Worm (Caenorhabditis elegans): Measurements from ENCODE around the gene ape-1.

- TF ChIP-seq unc-39 (tag; optimal IDR thresholded peaks at IDR 0.05) (no peak), nhr-12 (tag; optimal IDR thresholded peaks at IDR 0.05) (no peak), fkh-10 (GFP tag; optimal IDR thresholded peaks at IDR 0.05) (no peak), nhr-76 (tag; optimal IDR thresholded peaks at IDR 0.05) (no peak), nhr-28 (tag; optimal IDR thresholded peaks at IDR 0.05) (no peak), pqm-1 (tag; optimal IDR thresholded peaks at IDR 0.05) (no peak), skn-1 (tag; optimal IDR thresholded peaks at IDR 0.05) (no peak), ztf-11 (tag; optimal IDR thresholded peaks at IDR 0.05) (no peak), elt-2 (tag; optimal IDR thresholded peaks at IDR 0.05) (peak; percentile 73)
These were observed 26.5 kb upstream of the ape-1 start for ce11 chrV:11649254-11649653.

All from whole organism, L3 larva.